Worm (Caenorhabditis elegans) whole organism, L1 larva: ENCODE results near the gene ets-6.

Source experiments
- elt-2 ChIP-seq: sonication (generic microtip); optimal IDR thresholded peaks from 2 replicates; lab custom pipeline; 2016; ENCODE audit warnings: missing genetic modification characterization, mild to moderate bottlenecking, inconsistent platforms, missing compliant biosample characterization, missing genetic modification reagents
- jun-1 ChIP-seq: fragments of 150-350 bp; optimal IDR thresholded peaks from 2 replicates; lab custom pipeline; 2014; ENCODE audit warnings: missing biosample characterization, missing genetic modification reagents, missing genetic modification characterization
- lin-13 ChIP-seq: fragments of 150-350 bp; optimal IDR thresholded peaks from 2 replicates; lab custom pipeline; 2014; ENCODE audit warnings: missing biosample characterization, missing genetic modification reagents, missing genetic modification characterization
- lin-39 ChIP-seq: fragments of 150-350 bp; optimal IDR thresholded peaks from 2 replicates; lab custom pipeline; 2014; ENCODE audit warnings: missing biosample characterization, missing genetic modification reagents, missing genetic modification characterization
- lir-3 ChIP-seq: sonication (generic microtip); optimal IDR thresholded peaks from 2 replicates; lab custom pipeline; 2016; ENCODE audit warnings: mild to moderate bottlenecking, missing genetic modification characterization, moderate library complexity, missing compliant biosample characterization; ENCODE audit not compliant: poor library complexity
- nhr-12 ChIP-seq: sonication (generic microtip); optimal IDR thresholded peaks from 2 replicates; lab custom pipeline; 2017; ENCODE audit warnings: missing biosample characterization, missing genetic modification characterization
- nhr-237 ChIP-seq: fragments of 150-350 bp; optimal IDR thresholded peaks from 2 replicates; lab custom pipeline; 2014; ENCODE audit warnings: missing biosample characterization, missing genetic modification characterization
- pqm-1 ChIP-seq: sonication (generic microtip); optimal IDR thresholded peaks from 3 replicates; lab custom pipeline; 2017; ENCODE audit warnings: missing biosample characterization, missing genetic modification characterization
- snu-23 ChIP-seq: sonication (generic microtip); optimal IDR thresholded peaks from 2 replicates; lab custom pipeline; 2016; ENCODE audit warnings: missing genetic modification characterization, missing compliant biosample characterization
- unc-62 ChIP-seq: fragments of 150-350 bp; optimal IDR thresholded peaks from 2 replicates; lab custom pipeline; 2014; ENCODE audit warnings: missing biosample characterization, missing genetic modification reagents, missing genetic modification characterization
- zag-1 ChIP-seq: fragments of 150-350 bp; optimal IDR thresholded peaks from 2 replicates; lab custom pipeline; 2014; ENCODE audit warnings: missing biosample characterization, missing genetic modification characterization

- TF ChIP-seq unc-62 (no peak), nhr-237 (tag; lab: Kevin White, UChicago) (no peak), jun-1 (tag; lab: Kevin White, UChicago) (no peak), lir-3 (tag; lab: Kevin White, UChicago) (no peak), elt-2 (no peak), snu-23 (no peak), lin-39 (no peak), zag-1 (no peak), nhr-12 (tag; lab: Kevin White, UChicago) (no peak), pqm-1 (tag; lab: Kevin White, UChicago) (no peak), lin-13 (GFP tag; lab: Kevin White, UChicago) (no peak)
These were observed 21.7 kb downstream of the ets-6 start, which contains the start of gene ets-7 for ce11 chrV:7558693-7559092.
